Worm (Caenorhabditis elegans): ENCODE measurements around the gene C06E4.3.
"Not testable (repeated sequence)": the region's sequence is repeated elsewhere in the genome, so short reads cannot be mapped to it uniquely, and the experiment has no call there.

The C06E4.3 gene

DNA sequence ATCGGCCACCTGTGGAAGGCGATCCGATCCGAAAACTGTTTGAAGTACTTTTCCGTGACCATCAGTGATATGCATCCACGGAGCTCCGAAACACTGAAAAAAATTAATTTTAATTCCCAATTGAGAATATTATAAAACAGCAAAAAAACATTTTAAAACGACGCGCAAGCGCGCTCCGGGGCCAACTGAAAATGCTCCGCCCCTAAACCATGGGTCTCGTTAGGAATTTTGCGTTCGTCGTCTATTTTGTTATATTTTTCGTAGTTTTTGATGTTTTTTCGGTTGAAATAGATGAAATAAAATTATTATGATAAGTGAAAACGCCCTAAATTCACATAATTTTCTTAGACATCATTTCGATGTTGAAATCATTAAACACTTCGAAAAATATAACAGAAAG is 20.1 kb upstream of the C06E4.3 start:
- TF ChIP-seq pes-1 (GFP tag; IDR thresholded peaks at IDR 0.05) = peak; percentile 38; the same call in 1 of the 2 replicates
- no peak for TF ChIP-seq F13C5.2 (tag; optimal IDR thresholded peaks at IDR 0.05)
- no peak for TF ChIP-seq ceh-36 (tag; optimal IDR thresholded peaks at IDR 0.05)

DNA sequence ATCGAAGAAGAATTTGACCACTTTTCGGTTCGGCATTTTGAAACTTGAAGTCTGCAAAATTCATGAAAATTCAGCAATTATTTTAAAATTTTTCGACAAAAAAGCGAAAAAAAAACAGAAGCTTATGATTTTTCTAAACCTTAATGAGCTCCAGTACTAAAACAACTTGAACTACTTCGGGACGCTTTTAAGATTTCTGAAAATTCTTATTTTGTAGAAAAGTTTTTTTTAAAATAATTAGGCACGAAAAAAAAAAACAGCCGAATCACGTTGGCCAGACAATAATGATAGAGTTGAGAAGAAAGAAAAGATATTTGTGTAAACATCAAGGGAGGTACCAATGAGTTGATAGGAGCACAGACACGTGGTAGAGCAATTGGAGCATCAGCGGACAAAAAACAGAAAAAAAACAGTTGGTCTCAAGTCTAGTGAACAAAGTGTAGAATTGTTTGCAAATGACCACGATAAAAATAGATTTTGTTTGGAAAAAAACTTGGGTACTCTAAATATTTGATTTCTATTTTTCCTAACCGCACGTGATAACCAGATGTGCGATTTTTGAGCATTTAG is 18.4 kb upstream of the C06E4.3 start, which contains the start of gene gstk-2:
Gene gstk-2, minus strand, starts transcription at position 51 of the 570 bp plus-strand sequence.
- TF ChIP-seq tbx-11 (GFP tag; IDR thresholded peaks at IDR 0.05) (no peak), hnd-1 (tag; optimal IDR thresholded peaks at IDR 0.05) (no peak), F13C5.2 (tag; optimal IDR thresholded peaks at IDR 0.05) (no peak), ceh-13 (GFP tag; optimal IDR thresholded peaks at IDR 0.05) (no peak), sea-1 (GFP tag; conservative IDR thresholded peaks at IDR 0.05) (no peak), flt-1 (GFP tag; IDR thresholded peaks at IDR 0.05) (no peak), scrt-1 (GFP tag; IDR thresholded peaks at IDR 0.05) (no peak), hmbx-1 (tag; optimal IDR thresholded peaks at IDR 0.05) (no peak), B0310.2 (tag; optimal IDR thresholded peaks at IDR 0.05) (no peak), hmg-4 (GFP tag; optimal IDR thresholded peaks at IDR 0.05) (no peak), ama-1 (optimal IDR thresholded peaks at IDR 0.05) (no peak), aly-1 (tag; optimal IDR thresholded peaks at IDR 0.05) (no peak)

ce11 chrIV:7243913-7244312 is 16.8 kb upstream of the C06E4.3 start, which contains the start of gene afmd-1:
Gene afmd-1 (plus strand): TSS chrIV:7244228.
- TF ChIP-seq F13C5.2 (tag; optimal IDR thresholded peaks at IDR 0.05) (no peak), pes-1 (GFP tag; IDR thresholded peaks at IDR 0.05) (no peak), tbx-37 (GFP tag; conservative IDR thresholded peaks at IDR 0.05) (no peak), tra-4 (tag; optimal IDR thresholded peaks at IDR 0.05) (no peak), sea-1 (GFP tag; conservative IDR thresholded peaks at IDR 0.05) (no peak), scrt-1 (GFP tag; IDR thresholded peaks at IDR 0.05) (no peak), hnd-1 (tag; optimal IDR thresholded peaks at IDR 0.05) (no peak), hmg-4 (GFP tag; optimal IDR thresholded peaks at IDR 0.05) (no peak), B0310.2 (tag; optimal IDR thresholded peaks at IDR 0.05) (no peak), ama-1 (optimal IDR thresholded peaks at IDR 0.05) (no peak), ceh-36 (tag; optimal IDR thresholded peaks at IDR 0.05) (no peak), ets-7 (tag; optimal IDR thresholded peaks at IDR 0.05) (no peak), hmbx-1 (tag; optimal IDR thresholded peaks at IDR 0.05) (no peak), flt-1 (GFP tag; IDR thresholded peaks at IDR 0.05) (no peak), ceh-13 (GFP tag; optimal IDR thresholded peaks at IDR 0.05) (no peak), tbx-11 (GFP tag; IDR thresholded peaks at IDR 0.05) (no peak)

ce11 chrIV:7245592-7245991 is 15.1 kb upstream of the C06E4.3 start:
- TF ChIP-seq tbx-11 (GFP tag; IDR thresholded peaks at IDR 0.05) (no peak), ama-1 (optimal IDR thresholded peaks at IDR 0.05) (no peak), B0310.2 (tag; optimal IDR thresholded peaks at IDR 0.05) (no peak), scrt-1 (GFP tag; IDR thresholded peaks at IDR 0.05) (no peak), aly-1 (tag; optimal IDR thresholded peaks at IDR 0.05) (no peak), hmbx-1 (tag; optimal IDR thresholded peaks at IDR 0.05) (no peak), F13C5.2 (tag; optimal IDR thresholded peaks at IDR 0.05) (no peak), flt-1 (GFP tag; IDR thresholded peaks at IDR 0.05) (no peak), pes-1 (GFP tag; IDR thresholded peaks at IDR 0.05) (no peak), ceh-36 (tag; optimal IDR thresholded peaks at IDR 0.05) (no peak), ets-7 (tag; optimal IDR thresholded peaks at IDR 0.05) (no peak), hnd-1 (tag; optimal IDR thresholded peaks at IDR 0.05) (no peak)

ce11 chrIV:7246553-7246952 is 14.1 kb upstream of the C06E4.3 start, which contains the start of gene col-114:
Gene col-114 (minus strand): TSS chrIV:7246653.
- TF ChIP-seq aly-1 (tag; optimal IDR thresholded peaks at IDR 0.05) = no peak
- TF ChIP-seq tbx-37 (GFP tag; conservative IDR thresholded peaks at IDR 0.05) = no peak
- TF ChIP-seq tbx-11 (GFP tag; IDR thresholded peaks at IDR 0.05) = no peak
- TF ChIP-seq hmbx-1 (tag; optimal IDR thresholded peaks at IDR 0.05) = no peak
- TF ChIP-seq ceh-13 (GFP tag; optimal IDR thresholded peaks at IDR 0.05) = no peak
- TF ChIP-seq hnd-1 (tag; optimal IDR thresholded peaks at IDR 0.05) = no peak
- TF ChIP-seq tra-4 (tag; optimal IDR thresholded peaks at IDR 0.05) = no peak

ce11 chrIV:7247243-7247642 is 13.4 kb upstream of the C06E4.3 start, which contains the start of gene D2024.1:
Gene D2024.1 (plus strand): TSS chrIV:7247543.
- not testable (repeated sequence) for TF ChIP-seq tbx-11 (GFP tag; IDR thresholded peaks at IDR 0.05); aly-1 (tag; optimal IDR thresholded peaks at IDR 0.05); scrt-1 (GFP tag; IDR thresholded peaks at IDR 0.05)

- no peak for TF ChIP-seq pes-1 (GFP tag; IDR thresholded peaks at IDR 0.05)
- TF ChIP-seq ets-7 (tag; optimal IDR thresholded peaks at IDR 0.05) = no peak
- TF ChIP-seq B0310.2 (tag; optimal IDR thresholded peaks at IDR 0.05) = no peak
- TF ChIP-seq sea-1 (GFP tag; conservative IDR thresholded peaks at IDR 0.05) = no peak
- no peak for TF ChIP-seq aly-1 (tag; optimal IDR thresholded peaks at IDR 0.05)
- TF ChIP-seq hmbx-1 (tag; optimal IDR thresholded peaks at IDR 0.05) = no peak
- TF ChIP-seq ama-1 (optimal IDR thresholded peaks at IDR 0.05) = no peak
These were observed 10.5 kb upstream of the C06E4.3 start, which contains the start of gene D2024.18 for ce11 chrIV:7250158-7250557. Gene D2024.18 (plus strand): TSS chrIV:7250458.

ce11 chrIV:7253271-7253670 is 7.4 kb upstream of the C06E4.3 start:
- TF ChIP-seq aly-1 (tag; optimal IDR thresholded peaks at IDR 0.05) (no peak), pes-1 (GFP tag; IDR thresholded peaks at IDR 0.05) (no peak), tbx-37 (GFP tag; conservative IDR thresholded peaks at IDR 0.05) (no peak), ceh-36 (tag; optimal IDR thresholded peaks at IDR 0.05) (no peak), hnd-1 (tag; optimal IDR thresholded peaks at IDR 0.05) (no peak), ama-1 (optimal IDR thresholded peaks at IDR 0.05) (no peak)

Measured in whole organism, early embryonic.